Worm (Caenorhabditis elegans) whole organism, young adult: ENCODE results near the gene sca-1.
A peak's percentile ranks its signal among the peaks of the same experiment; 100 is the strongest.

Experiments
- B0336.3 ChIP-seq: fragments of 200-800 bp; sonication (Bioruptor generic); IDR thresholded peaks from 2 replicates; pipeline ENCODE4 v1.3.6; 2022; ENCODE audit warnings: missing genetic modification characterization, missing compliant biosample characterization
- C17E4.6 ChIP-seq: fragments of 200-800 bp; sonication (Bioruptor generic); IDR thresholded peaks from 2 replicates; pipeline ENCODE4 v1.3.6; 2022; ENCODE audit warnings: missing genetic modification reagents, missing genetic modification characterization, missing compliant biosample characterization
- F49E8.2 ChIP-seq: sonication (generic microtip); optimal IDR thresholded peaks from 3 replicates; lab custom pipeline; 2017; ENCODE audit warnings: missing genetic modification characterization, mild to moderate bottlenecking, missing compliant biosample characterization, antibody characterized with exemption, moderate library complexity; ENCODE audit not compliant: insufficient read depth
- F55B11.4 ChIP-seq: sonication (generic microtip); optimal IDR thresholded peaks from 2 replicates; lab custom pipeline; 2016; ENCODE audit warnings: missing compliant biosample characterization, missing genetic modification characterization, borderline replicate concordance; ENCODE audit not compliant: insufficient read depth
- F57A8.1 ChIP-seq: fragments of 200-800 bp; sonication (Bioruptor generic); optimal IDR thresholded peaks from 2 replicates; lab custom pipeline; 2018; ENCODE audit warnings: mild to moderate bottlenecking, missing genetic modification characterization, moderate library complexity, missing compliant biosample characterization
- K12H6.12 ChIP-seq: fragments of 200-800 bp; sonication (Bioruptor generic); optimal IDR thresholded peaks from 2 replicates; lab custom pipeline; 2018; ENCODE audit warnings: mild to moderate bottlenecking, missing genetic modification characterization, missing compliant biosample characterization
- T26A5.8 ChIP-seq: sonication (generic microtip); optimal IDR thresholded peaks from 2 replicates; lab custom pipeline; 2016; ENCODE audit warnings: missing genetic modification characterization, missing compliant biosample characterization
- Y53F4B.3 ChIP-seq: fragments of 200-800 bp; sonication (Bioruptor generic); IDR thresholded peaks from 2 replicates; pipeline ENCODE4 v1.3.6; 2022; ENCODE audit warnings: missing genetic modification reagents, missing genetic modification characterization, missing compliant biosample characterization
- Y79H2A.3 ChIP-seq: fragments of 200-800 bp; sonication (Bioruptor generic); conservative IDR thresholded peaks from 2 replicates; pipeline ENCODE4 v1.3.6; 2022; ENCODE audit warnings: missing genetic modification reagents, missing genetic modification characterization, missing compliant biosample characterization
- akir-1 ChIP-seq: fragments of 200-800 bp; sonication (Bioruptor generic); optimal IDR thresholded peaks from 2 replicates; lab custom pipeline; 2018; ENCODE audit warnings: mild to moderate bottlenecking, missing genetic modification characterization, moderate library complexity, missing compliant biosample characterization
- aptf-3 ChIP-seq: fragments of 200-800 bp; sonication (Bioruptor generic); IDR thresholded peaks from 2 replicates; pipeline ENCODE4 v1.3.6; 2022; ENCODE audit warnings: missing genetic modification characterization, missing compliant biosample characterization
- athp-1 ChIP-seq: sonication (generic microtip); optimal IDR thresholded peaks from 2 replicates; lab custom pipeline; 2017; ENCODE audit warnings: mild to moderate bottlenecking, missing genetic modification characterization, missing compliant biosample characterization
- bed-1 ChIP-seq: fragments of 200-800 bp; sonication (Bioruptor generic); IDR thresholded peaks from 2 replicates; pipeline ENCODE4 v1.3.6; 2022; ENCODE audit warnings: missing genetic modification reagents, missing genetic modification characterization, missing compliant biosample characterization
- cebp-1 ChIP-seq, 2 experiments: fragments of 200-800 bp in 1 of 2; sonication (Bioruptor generic) in 1 of 2; sonication (generic microtip) in 1 of 2; IDR thresholded peaks in 1 of 2; optimal IDR thresholded peaks in 1 of 2; 2 replicates each; pipeline versions ENCODE4 v1.3.6 to Lab custom; 2017 to 2022; ENCODE audit warnings: missing compliant biosample characterization in 2 of 2, missing genetic modification characterization in 2 of 2, mild to moderate bottlenecking in 1 of 2, missing genetic modification reagents in 1 of 2, moderate library complexity in 1 of 2
- ceh-100 ChIP-seq: fragments of 200-800 bp; sonication (Bioruptor generic); IDR thresholded peaks from 2 replicates; pipeline ENCODE4 v1.3.6; 2022; ENCODE audit warnings: missing genetic modification reagents, missing genetic modification characterization, missing compliant biosample characterization
- ceh-40 ChIP-seq: fragments of 200-800 bp; sonication (Bioruptor generic); IDR thresholded peaks from 2 replicates; pipeline ENCODE4 v1.3.6; 2022; ENCODE audit warnings: missing genetic modification characterization, missing compliant biosample characterization
- ceh-58 ChIP-seq: fragments of 200-800 bp; sonication (Bioruptor generic); IDR thresholded peaks from 2 replicates; pipeline ENCODE4 v1.3.6; 2022; ENCODE audit warnings: missing genetic modification characterization, missing compliant biosample characterization
- ceh-79 ChIP-seq: sonication (generic microtip); optimal IDR thresholded peaks from 2 replicates; lab custom pipeline; 2017; ENCODE audit warnings: mild to moderate bottlenecking, missing genetic modification characterization, missing compliant biosample characterization
- egl-18 ChIP-seq: fragments of 200-800 bp; sonication (Bioruptor generic); IDR thresholded peaks from 2 replicates; pipeline ENCODE4 v1.3.6; 2022; ENCODE audit warnings: missing genetic modification reagents, missing genetic modification characterization, missing compliant biosample characterization
- ets-4 ChIP-seq: fragments of 200-800 bp; sonication (Bioruptor generic); optimal IDR thresholded peaks from 2 replicates; lab custom pipeline; 2018; ENCODE audit warnings: mild to moderate bottlenecking, missing genetic modification characterization, missing compliant biosample characterization
- him-1 ChIP-seq: sonication (generic microtip); optimal IDR thresholded peaks from 2 replicates; lab custom pipeline; 2016; ENCODE audit warnings: missing genotype, missing genetic modification reagents, missing genetic modification characterization, missing compliant biosample characterization
- hlh-12 ChIP-seq: sonication (generic microtip); optimal IDR thresholded peaks from 2 replicates; lab custom pipeline; 2016; ENCODE audit warnings: missing genetic modification characterization, missing compliant biosample characterization
- hmg-20 ChIP-seq: fragments of 200-800 bp; sonication (Bioruptor generic); IDR thresholded peaks from 2 replicates; pipeline ENCODE4 v1.3.6; 2022; ENCODE audit warnings: missing genetic modification reagents, missing genetic modification characterization, missing compliant biosample characterization
- hsf-1 ChIP-seq: fragments of 200-800 bp; sonication (Bioruptor generic); IDR thresholded peaks from 2 replicates; pipeline ENCODE4 v1.3.6; 2022; ENCODE audit warnings: missing genetic modification reagents, missing genetic modification characterization, missing compliant biosample characterization
- lin-35 ChIP-seq, 3 experiments: fragments of 150-350 bp in 2 of 3; sonication (generic microtip) in 1 of 3; optimal IDR thresholded peaks; 2 replicates each; lab custom pipeline; 2014 to 2018; ENCODE audit warnings: missing biosample characterization in 3 of 3, missing genetic modification characterization in 3 of 3, missing genetic modification reagents in 3 of 3
- lin-40 ChIP-seq: sonication (generic microtip); optimal IDR thresholded peaks from 2 replicates; lab custom pipeline; 2016; ENCODE audit warnings: missing genetic modification characterization, mild to moderate bottlenecking, missing compliant biosample characterization, missing genotype, missing genetic modification reagents
- madf-10 ChIP-seq: sonication (generic microtip); optimal IDR thresholded peaks from 2 replicates; lab custom pipeline; 2016; ENCODE audit warnings: mild to moderate bottlenecking, missing genetic modification characterization, missing compliant biosample characterization
- mcd-1 ChIP-seq: fragments of 200-800 bp; sonication (Bioruptor generic); IDR thresholded peaks from 2 replicates; pipeline ENCODE4 v1.3.6; 2022; ENCODE audit warnings: missing genetic modification reagents, missing genetic modification characterization, missing compliant biosample characterization
- mel-28 ChIP-seq: sonication (generic microtip); optimal IDR thresholded peaks from 2 replicates; lab custom pipeline; 2016; ENCODE audit warnings: borderline replicate concordance, mild to moderate bottlenecking, missing genetic modification characterization, missing compliant biosample characterization
- nfya-1 ChIP-seq: sonication (generic microtip); optimal IDR thresholded peaks from 2 replicates; lab custom pipeline; 2017; ENCODE audit warnings: antibody characterized with exemption, missing compliant biosample characterization, missing genetic modification characterization, borderline replicate concordance; ENCODE audit not compliant: insufficient read depth
- nhr-120 ChIP-seq: fragments of 200-800 bp; sonication (Bioruptor generic); IDR thresholded peaks from 2 replicates; pipeline ENCODE4 v1.3.6; 2022; ENCODE audit warnings: missing genetic modification characterization, missing compliant biosample characterization
- nhr-80 ChIP-seq: sonication (generic microtip); optimal IDR thresholded peaks from 2 replicates; lab custom pipeline; 2016; ENCODE audit warnings: missing genetic modification characterization, missing compliant biosample characterization
- pbrm-1 ChIP-seq: fragments of 200-800 bp; sonication (Bioruptor generic); IDR thresholded peaks from 2 replicates; pipeline ENCODE4 v1.3.6; 2022; ENCODE audit warnings: missing genetic modification reagents, missing genetic modification characterization, missing compliant biosample characterization
- snpc-1.1 ChIP-seq: sonication (generic microtip); optimal IDR thresholded peaks from 2 replicates; lab custom pipeline; 2017; ENCODE audit warnings: missing genetic modification characterization, mild to moderate bottlenecking, missing compliant biosample characterization, antibody characterized with exemption, moderate library complexity, missing genotype, missing genetic modification reagents; ENCODE audit not compliant: insufficient read depth
- snpc-1.3 ChIP-seq: sonication (generic microtip); optimal IDR thresholded peaks from 2 replicates; lab custom pipeline; 2017; ENCODE audit warnings: missing genetic modification characterization, mild to moderate bottlenecking, missing compliant biosample characterization, antibody characterized with exemption, moderate library complexity, missing genotype, missing genetic modification reagents; ENCODE audit not compliant: insufficient read depth
- somi-1 ChIP-seq: fragments of 200-800 bp; sonication (Bioruptor generic); optimal IDR thresholded peaks from 2 replicates; lab custom pipeline; 2018; ENCODE audit warnings: mild to moderate bottlenecking, missing genetic modification characterization, missing compliant biosample characterization
- tlf-1 ChIP-seq: fragments of 200-800 bp; sonication (Bioruptor generic); optimal IDR thresholded peaks from 2 replicates; lab custom pipeline; 2018; ENCODE audit warnings: mild to moderate bottlenecking, missing genetic modification characterization, missing compliant biosample characterization
- unc-130 ChIP-seq: sonication (generic microtip); optimal IDR thresholded peaks from 2 replicates; lab custom pipeline; 2016; ENCODE audit warnings: missing genetic modification reagents, missing genetic modification characterization, missing compliant biosample characterization
- xnd-1 ChIP-seq: sonication (generic microtip); optimal IDR thresholded peaks from 2 replicates; lab custom pipeline; 2016; ENCODE audit warnings: missing genotype, missing genetic modification reagents, missing genetic modification characterization, missing compliant biosample characterization
- zim-3 ChIP-seq: sonication (generic microtip); optimal IDR thresholded peaks from 2 replicates; lab custom pipeline; 2017; ENCODE audit warnings: mild to moderate bottlenecking, missing genetic modification characterization, moderate library complexity, missing compliant biosample characterization
- ztf-6 ChIP-seq: fragments of 200-800 bp; sonication (Bioruptor generic); IDR thresholded peaks from 2 replicates; pipeline ENCODE4 v1.3.6; 2022; ENCODE audit warnings: missing genetic modification reagents, missing genetic modification characterization, missing compliant biosample characterization

sca-1 gene

ce11 chrIII:10848858-10849257 lies 32.2 kb upstream of the sca-1 start, which contains the start of the genes fbxb-85 and hex-3 (continued):
- TF ChIP-seq athp-1 (tag; lab: Kevin White, UChicago) (peak; percentile 68), somi-1 (peak; percentile 49), ceh-79 (no peak), ztf-6 (no peak), him-1 (tag; lab: Kevin White, UChicago) (peak; percentile 42), egl-18 (no peak), K12H6.12 (tag; lab: Kevin White, UChicago) (peak; percentile 82), B0336.3 (peak; percentile 94), pbrm-1 (GFP tag; lab: Robert Waterston, UW) (peak; percentile 93), madf-10 (tag; lab: Kevin White, UChicago) (peak; percentile 65), xnd-1 (tag; lab: Kevin White, UChicago) (peak; percentile 74), ets-4 (GFP tag; lab: Kevin White, UChicago) (no peak), nhr-120 (no peak), ceh-58 (GFP tag; lab: Robert Waterston, UW) (no peak), zim-3 (tag; lab: Kevin White, UChicago) (peak; percentile 41), nhr-80 (peak; percentile 47), F55B11.4 (tag; lab: Kevin White, UChicago) (no peak), tlf-1 (GFP tag; lab: Kevin White, UChicago) (peak; percentile 93), akir-1 (GFP tag; lab: Kevin White, UChicago) (peak; percentile 25), aptf-3 (GFP tag; lab: Robert Waterston, UW) (no peak), bed-1 (GFP tag; lab: Robert Waterston, UW) (no peak), Y79H2A.3 (GFP tag; lab: Robert Waterston, UW) (no peak; the same call in 1 of the 2 replicates), lin-35 (GFP tag; optimal IDR thresholded peaks at IDR 0.05; lab: Kevin White, UChicago) (peak; percentile 30 to 95 (median 76)), snpc-1.1 (peak; percentile 71), ceh-100 (GFP tag; lab: Robert Waterston, UW) (peak; percentile 93), hmg-20 (GFP tag; lab: Robert Waterston, UW) (peak; percentile 85), cebp-1 (GFP tag; IDR thresholded peaks at IDR 0.05; lab: Robert Waterston, UW) (no peak; the same call in 1 of the 2 replicates), cebp-1 (tag; optimal IDR thresholded peaks at IDR 0.05; lab: Kevin White, UChicago) (peak; percentile 88), Y53F4B.3 (GFP tag; lab: Robert Waterston, UW) (no peak), hlh-12 (no peak), nfya-1 (no peak), ceh-40 (GFP tag; lab: Robert Waterston, UW) (no peak), unc-130 (GFP tag; lab: Kevin White, UChicago) (peak; percentile 77), F49E8.2 (peak; percentile 65), F57A8.1 (GFP tag; lab: Kevin White, UChicago) (no peak), mel-28 (peak; percentile 64), lin-40 (tag; lab: Kevin White, UChicago) (peak; percentile 96), snpc-1.3 (peak; percentile 87), mcd-1 (GFP tag; lab: Robert Waterston, UW) (peak; percentile 95), hsf-1 (GFP tag; lab: Robert Waterston, UW) (peak; percentile 81), T26A5.8 (tag; lab: Kevin White, UChicago) (no peak), C17E4.6 (peak; percentile 83)
- TF ChIP-seq, all 124 proteins: peak for 75
